Fruit fly (Drosophila melanogaster) whole organism, wandering third instar larva: Measurements from ENCODE around the gene CG14277.

Source experiments
- Abd-B ChIP-seq: fragments of >200 bp; optimal IDR thresholded peaks from 2 replicates; lab custom pipeline; 2017; ENCODE audit warnings: missing biosample characterization, missing genetic modification characterization
- CG32264 ChIP-seq: fragments of 200-800 bp; sonication (Bioruptor generic); optimal IDR thresholded peaks from 2 replicates; lab custom pipeline; 2016; ENCODE audit warnings: missing biosample characterization, missing genetic modification characterization
- CG9705 ChIP-seq: fragments of 200-800 bp; sonication (Bioruptor generic); optimal IDR thresholded peaks from 2 replicates; lab custom pipeline; 2018; ENCODE audit warnings: missing biosample characterization, mild to moderate bottlenecking, missing genetic modification characterization
- CrebA ChIP-seq: fragments of 200-800 bp; sonication (Bioruptor generic); optimal IDR thresholded peaks from 2 replicates; lab custom pipeline; 2016; ENCODE audit warnings: missing biosample characterization, mild to moderate bottlenecking, missing genetic modification characterization, borderline replicate concordance
- Dfd ChIP-seq: fragments of >200 bp; optimal IDR thresholded peaks from 2 replicates; lab custom pipeline; 2017; ENCODE audit warnings: missing biosample characterization, missing genetic modification characterization
- Dif ChIP-seq: fragments of 200-275, 200-300 bp; sonication (Bioruptor generic); optimal IDR thresholded peaks from 2 replicates; lab custom pipeline; 2018; ENCODE audit warnings: missing biosample characterization, missing genetic modification characterization; ENCODE audit not compliant: partially characterized antibody
- GATAd ChIP-seq: sonication (Bioruptor generic); optimal IDR thresholded peaks from 2 replicates; lab custom pipeline; 2016; ENCODE audit warnings: missing biosample characterization, missing genetic modification characterization
- HLH106 ChIP-seq: fragments of 200-800 bp; optimal IDR thresholded peaks from 3 replicates; lab custom pipeline; 2019; ENCODE audit warnings: missing biosample characterization, mild to moderate bottlenecking, missing genetic modification characterization, moderate library complexity
- Hnf4 ChIP-seq: fragments of 200-800 bp; sonication (Bioruptor generic); optimal IDR thresholded peaks from 2 replicates; lab custom pipeline; 2016; ENCODE audit warnings: missing biosample characterization, mild to moderate bottlenecking, missing genetic modification characterization
- Hr78 ChIP-seq: fragments of >200 bp; optimal IDR thresholded peaks from 2 replicates; lab custom pipeline; 2017; ENCODE audit warnings: missing biosample characterization, missing genetic modification characterization
- Hr83 ChIP-seq: fragments of 200-300 bp; sonication (Bioruptor generic); optimal IDR thresholded peaks from 2 replicates; lab custom pipeline; 2016; ENCODE audit warnings: missing biosample characterization, mild to moderate bottlenecking, missing genetic modification characterization, moderate library complexity; ENCODE audit not compliant: poor library complexity, severe bottlenecking
- Jra ChIP-seq: sonication (Bioruptor generic); optimal IDR thresholded peaks from 2 replicates; lab custom pipeline; 2016; ENCODE audit warnings: missing biosample characterization, missing genetic modification characterization
- Mio ChIP-seq: sonication (Bioruptor generic); optimal IDR thresholded peaks from 2 replicates; lab custom pipeline; 2016; ENCODE audit warnings: missing biosample characterization, missing genetic modification characterization
- Myc ChIP-seq: fragments of >200 bp; optimal IDR thresholded peaks from 2 replicates; lab custom pipeline; 2017
- N ChIP-seq: fragments of >200 bp; optimal IDR thresholded peaks from 2 replicates; lab custom pipeline; 2018; ENCODE audit warnings: missing biosample characterization, missing external identifiers, missing genetic modification characterization
- OdsH ChIP-seq: fragments of 200-800 bp; sonication (Bioruptor generic); optimal IDR thresholded peaks from 2 replicates; lab custom pipeline; 2016; ENCODE audit warnings: missing biosample characterization, mild to moderate bottlenecking, missing genetic modification characterization
- Rel ChIP-seq, 2 experiments: fragments of 200-800 bp; sonication (Bioruptor generic) in 1 of 2; optimal IDR thresholded peaks; 2 replicates in 1 of 2; 3 replicates in 1 of 2; lab custom pipeline; 2016 to 2019; ENCODE audit warnings: mild to moderate bottlenecking in 2 of 2, missing biosample characterization in 2 of 2, missing genetic modification characterization in 2 of 2, moderate library complexity in 1 of 2
- Sp1 ChIP-seq: fragments of 200-800 bp; sonication (Bioruptor generic); optimal IDR thresholded peaks from 3 replicates; lab custom pipeline; 2019; ENCODE audit warnings: missing biosample characterization, mild to moderate bottlenecking, missing genetic modification characterization, moderate library complexity
- Vsx2 ChIP-seq: fragments of 200-300, 225-300 bp; sonication (Bioruptor generic); optimal IDR thresholded peaks from 2 replicates; lab custom pipeline; 2018; ENCODE audit warnings: missing biosample characterization, missing genetic modification characterization; ENCODE audit not compliant: partially characterized antibody
- br ChIP-seq: fragments of 200-800 bp; sonication (Bioruptor generic); optimal IDR thresholded peaks from 2 replicates; lab custom pipeline; 2016; ENCODE audit warnings: missing biosample characterization, missing genetic modification characterization
- brk ChIP-seq: fragments of 200-800 bp; sonication (Bioruptor generic); optimal IDR thresholded peaks from 2 replicates; lab custom pipeline; 2016; ENCODE audit warnings: missing biosample characterization, mild to moderate bottlenecking, missing genetic modification characterization
- dl ChIP-seq, 2 experiments: fragments of 175-275, 200-275 bp in 1 of 2; fragments of 200-275 bp in 1 of 2; sonication (Bioruptor generic); optimal IDR thresholded peaks; lab custom pipeline; 2018; ENCODE audit warnings: mild to moderate bottlenecking in 2 of 2, missing biosample characterization in 2 of 2, missing genetic modification characterization in 2 of 2, moderate library complexity in 2 of 2; ENCODE audit not compliant: partially characterized antibody in 2 of 2, insufficient read depth in 1 of 2
- dmrt93B ChIP-seq: fragments of 200-800 bp; sonication (Bioruptor generic); optimal IDR thresholded peaks from 2 replicates; lab custom pipeline; 2018; ENCODE audit warnings: missing biosample characterization, mild to moderate bottlenecking, missing genetic modification characterization
- dsf ChIP-seq: sonication (Bioruptor generic); optimal IDR thresholded peaks from 2 replicates; lab custom pipeline; 2016; ENCODE audit warnings: missing biosample characterization, missing genetic modification characterization, borderline replicate concordance
- ey ChIP-seq: fragments of 200-800 bp; sonication (Bioruptor generic); optimal IDR thresholded peaks from 2 replicates; lab custom pipeline; 2016; ENCODE audit warnings: missing biosample characterization, missing genetic modification characterization
- foxo ChIP-seq, 2 experiments: fragments of 200-800 bp; sonication (Bioruptor generic); optimal IDR thresholded peaks; 2 replicates in 1 of 2; 3 replicates in 1 of 2; lab custom pipeline; 2016 to 2017; ENCODE audit warnings: missing biosample characterization in 2 of 2, missing genetic modification characterization in 2 of 2
- fru ChIP-seq: fragments of 200-800 bp; sonication (Bioruptor generic); optimal IDR thresholded peaks from 3 replicates; lab custom pipeline; 2016; ENCODE audit warnings: missing biosample characterization, mild to moderate bottlenecking, missing genetic modification characterization
- h ChIP-seq: fragments of 200-800 bp; sonication (Bioruptor generic); optimal IDR thresholded peaks from 3 replicates; lab custom pipeline; 2016; ENCODE audit warnings: missing biosample characterization, mild to moderate bottlenecking, missing genetic modification characterization
- jim ChIP-seq: fragments of 175-275, 200-325 bp; sonication (Bioruptor generic); optimal IDR thresholded peaks from 2 replicates; lab custom pipeline; 2016; ENCODE audit warnings: missing biosample characterization, mild to moderate bottlenecking, missing genetic modification characterization
- lola ChIP-seq: fragments of >200 bp; optimal IDR thresholded peaks from 2 replicates; lab custom pipeline; 2017; ENCODE audit warnings: missing biosample characterization, missing genetic modification characterization
- pan ChIP-seq: fragments of >200 bp; optimal IDR thresholded peaks from 2 replicates; lab custom pipeline; 2017
- psq ChIP-seq: fragments of 200-800 bp; sonication (Bioruptor generic); optimal IDR thresholded peaks from 3 replicates; lab custom pipeline; 2017; ENCODE audit warnings: missing biosample characterization, mild to moderate bottlenecking, missing genetic modification characterization, moderate library complexity
- rgr ChIP-seq: fragments of 200-800 bp; sonication (Bioruptor generic); optimal IDR thresholded peaks from 3 replicates; lab custom pipeline; 2016; ENCODE audit warnings: missing biosample characterization, mild to moderate bottlenecking, missing genetic modification characterization
- sage ChIP-seq: fragments of 200-800 bp; sonication (Bioruptor generic); optimal IDR thresholded peaks from 2 replicates; lab custom pipeline; 2016; ENCODE audit warnings: missing biosample characterization, mild to moderate bottlenecking, missing genetic modification characterization
- sv ChIP-seq: fragments of 200-800 bp; sonication (Bioruptor generic); optimal IDR thresholded peaks from 3 replicates; lab custom pipeline; 2016; ENCODE audit warnings: missing biosample characterization, missing genetic modification characterization
- tai ChIP-seq: sonication (Bioruptor generic); optimal IDR thresholded peaks from 2 replicates; lab custom pipeline; 2016; ENCODE audit warnings: missing biosample characterization, missing genetic modification characterization
- usp ChIP-seq: fragments of >200 bp; optimal IDR thresholded peaks from 2 replicates; lab custom pipeline; 2017; ENCODE audit warnings: missing biosample characterization, missing genetic modification characterization
- woc ChIP-seq: sonication (Bioruptor generic); optimal IDR thresholded peaks from 2 replicates; lab custom pipeline; 2016; ENCODE audit warnings: missing biosample characterization, mild to moderate bottlenecking, missing genetic modification characterization

The CG14277 gene

DNA sequence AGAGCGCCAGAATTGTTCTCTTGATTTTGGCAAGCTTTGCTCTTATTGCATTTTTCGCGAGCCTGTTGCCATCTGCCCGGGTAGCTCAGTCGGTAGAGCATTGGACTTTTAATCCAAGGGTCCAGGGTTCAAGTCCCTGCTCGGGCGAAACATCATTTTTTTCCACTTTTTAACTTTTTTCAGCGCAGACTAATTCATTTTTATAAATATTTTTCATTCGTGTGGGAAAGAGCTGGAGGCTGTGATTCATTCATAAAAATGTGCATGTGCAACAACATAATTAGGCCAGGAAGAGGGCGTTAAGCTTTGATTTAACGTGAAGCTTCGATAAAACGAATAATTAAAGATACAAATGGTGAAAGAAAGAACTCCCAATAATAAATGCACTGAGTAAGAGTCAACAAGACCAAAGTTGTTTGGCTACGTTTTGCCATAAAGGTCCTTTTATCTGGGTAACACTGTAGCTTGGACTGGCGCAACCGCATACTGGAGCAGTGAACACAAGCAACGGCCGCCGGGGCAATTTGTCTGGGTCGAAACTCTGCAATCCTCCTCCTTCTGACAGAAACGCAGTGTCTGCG is 48.5 kb downstream of the CG14277 start:
- TF ChIP-seq Dfd (GFP tag; lab: Kevin White, UChicago) (no peak), Jra (GFP tag; lab: Kevin White, UChicago) (peak; percentile 64), usp (no peak), CG32264 (GFP tag; lab: Kevin White, UChicago) (peak; percentile 59), ey (peak; percentile 85), Mio (GFP tag; lab: Kevin White, UChicago) (peak; percentile 15), tai (GFP tag; lab: Kevin White, UChicago) (peak; percentile 81), sage (GFP tag; lab: Kevin White, UChicago) (peak; percentile 73), Sp1 (peak; percentile 85), Abd-B (no peak), CrebA (peak; percentile 62), br (GFP tag; lab: Kevin White, UChicago) (peak; percentile 85), rgr (GFP tag; lab: Kevin White, UChicago) (peak; percentile 83), brk (GFP tag; lab: Kevin White, UChicago) (peak; percentile 61), dmrt93B (GFP tag; lab: Kevin White, UChicago) (peak; percentile 73), dsf (GFP tag; lab: Kevin White, UChicago) (no peak), woc (GFP tag; lab: Kevin White, UChicago) (peak; percentile 85), foxo (GFP tag; optimal IDR thresholded peaks at IDR 0.05; lab: Kevin White, UChicago) (peak; percentile 30 to 89), N (GFP tag; lab: Kevin White, UChicago) (no peak), OdsH (GFP tag; lab: Kevin White, UChicago) (peak; percentile 83), Hnf4 (GFP tag; lab: Kevin White, UChicago) (peak; percentile 85), GATAd (GFP tag; lab: Kevin White, UChicago) (no peak), CG9705 (GFP tag; lab: Kevin White, UChicago) (peak; percentile 63), fru (GFP tag; lab: Kevin White, UChicago) (peak; percentile 87), psq (GFP tag; lab: Kevin White, UChicago) (peak; percentile 76), HLH106 (tag; lab: Kevin White, UChicago) (peak; percentile 87), lola (GFP tag; lab: Kevin White, UChicago) (no peak), dl (GFP tag; optimal IDR thresholded peaks at IDR 0.05; lab: Kevin White, UChicago; ENCODE audit: insufficient read depth in 1 of 2, partially characterized antibody in 2 of 2) (no peak), h (GFP tag; lab: Kevin White, UChicago) (peak; percentile 89), Rel (GFP tag; optimal IDR thresholded peaks at IDR 0.05; lab: Kevin White, UChicago) (peak; percentile 8), Rel (tag; optimal IDR thresholded peaks at IDR 0.05; lab: Kevin White, UChicago) (peak; percentile 62)

DNA sequence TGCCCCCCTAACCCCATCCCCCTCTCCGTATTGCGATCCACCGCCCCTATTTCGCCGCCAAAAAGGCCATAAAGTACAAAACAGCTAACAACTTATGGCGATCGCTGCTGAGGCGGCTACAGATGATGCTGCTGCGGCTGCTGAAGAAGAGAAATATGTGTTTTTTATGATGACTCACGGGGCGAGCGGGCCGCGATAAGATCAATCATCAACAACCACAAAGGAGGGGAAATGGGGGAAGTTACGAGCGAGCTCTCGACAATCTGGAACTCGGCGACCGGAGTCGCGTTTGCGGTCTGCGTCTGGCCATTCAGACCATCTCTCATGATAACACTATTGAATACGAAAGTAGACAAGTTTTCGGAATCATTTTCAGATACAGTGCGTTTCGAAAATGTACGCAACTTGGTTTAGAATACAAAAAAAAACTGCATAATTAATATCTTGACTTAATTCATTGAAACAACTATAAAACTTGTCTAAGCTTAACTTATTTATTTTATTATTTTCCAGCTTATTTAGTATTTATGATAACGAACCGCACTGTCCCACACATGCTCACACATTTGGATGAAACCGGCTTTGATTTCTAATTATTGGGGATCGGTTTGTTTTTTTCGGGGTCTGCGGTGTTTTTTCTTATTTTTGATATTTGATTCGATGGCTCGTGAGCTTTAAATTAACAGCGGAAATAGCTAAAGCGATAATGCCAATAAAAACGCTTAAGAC is 50.0 kb downstream of the CG14277 start:
- TF ChIP-seq OdsH (GFP tag; lab: Kevin White, UChicago) (peak; percentile 86), tai (GFP tag; lab: Kevin White, UChicago) (peak; percentile 80), HLH106 (tag; lab: Kevin White, UChicago) (peak; percentile 78), foxo (GFP tag; optimal IDR thresholded peaks at IDR 0.05; lab: Kevin White, UChicago) (peak; percentile 12 to 75), Mio (GFP tag; lab: Kevin White, UChicago) (no peak), Vsx2 (GFP tag; lab: Kevin White, UChicago) (no peak), Sp1 (peak; percentile 80), woc (GFP tag; lab: Kevin White, UChicago) (peak; percentile 55), Jra (GFP tag; lab: Kevin White, UChicago) (no peak), sv (GFP tag; lab: Kevin White, UChicago) (peak; percentile 96), h (GFP tag; lab: Kevin White, UChicago) (peak; percentile 80), CG32264 (GFP tag; lab: Kevin White, UChicago) (peak; percentile 56), Rel (GFP tag; optimal IDR thresholded peaks at IDR 0.05; lab: Kevin White, UChicago) (no peak), Rel (tag; optimal IDR thresholded peaks at IDR 0.05; lab: Kevin White, UChicago) (peak; percentile 32), CrebA (peak; percentile 62), Myc (no peak), rgr (GFP tag; lab: Kevin White, UChicago) (peak; percentile 84), br (GFP tag; lab: Kevin White, UChicago) (peak; percentile 83), dmrt93B (GFP tag; lab: Kevin White, UChicago) (peak; percentile 33), Hnf4 (GFP tag; lab: Kevin White, UChicago) (peak; percentile 78), Hr78 (no peak), usp (no peak), Hr83 (GFP tag; lab: Kevin White, UChicago) (no peak), dl (GFP tag; optimal IDR thresholded peaks at IDR 0.05; lab: Kevin White, UChicago; ENCODE audit: insufficient read depth in 1 of 2, partially characterized antibody in 2 of 2) (no peak), Dfd (GFP tag; lab: Kevin White, UChicago) (peak; percentile 54), N (GFP tag; lab: Kevin White, UChicago) (no peak), fru (GFP tag; lab: Kevin White, UChicago) (peak; percentile 78), ey (peak; percentile 88), pan (lab: Kevin White, UChicago) (no peak), CG9705 (GFP tag; lab: Kevin White, UChicago) (peak; percentile 25), dsf (GFP tag; lab: Kevin White, UChicago) (peak; percentile 26), lola (GFP tag; lab: Kevin White, UChicago) (no peak), Abd-B (no peak), brk (GFP tag; lab: Kevin White, UChicago) (peak; percentile 61), jim (GFP tag; lab: Kevin White, UChicago) (no peak), sage (GFP tag; lab: Kevin White, UChicago) (peak; percentile 3), GATAd (GFP tag; lab: Kevin White, UChicago) (no peak), psq (GFP tag; lab: Kevin White, UChicago) (peak; percentile 59), Dif (GFP tag; lab: Kevin White, UChicago) (no peak)
